Fruit fly (Drosophila melanogaster) whole organism, embryonic: Measurements from ENCODE around the gene CG17738.

Experiments used
- Asciz ChIP-seq: fragments of 200-800 bp; sonication (Bioruptor generic); optimal IDR thresholded peaks from 2 replicates; lab custom pipeline; 2017; ENCODE audit warnings: missing biosample characterization, mild to moderate bottlenecking, missing genetic modification characterization, missing genetic modification reagents
- B-H1 ChIP-seq: fragments of 200-800 bp; sonication (Bioruptor generic); IDR thresholded peaks from 3 replicates; pipeline ENCODE4 v1.3.6; 2022; ENCODE audit warnings: missing biosample characterization, missing genetic modification characterization
- Bgb ChIP-seq: fragments of 200-800 bp; sonication (Bioruptor generic); IDR thresholded peaks from 2 replicates; pipeline ENCODE4 v1.3.6; 2022; ENCODE audit warnings: missing biosample characterization, missing genetic modification characterization; ENCODE audit not compliant: partially characterized antibody
- CG1024 ChIP-seq: fragments of 200-800 bp; sonication (Bioruptor generic); IDR thresholded peaks from 2 replicates; pipeline ENCODE4 v1.3.6; 2022; ENCODE audit warnings: missing biosample characterization, missing genetic modification characterization
- CG13123 ChIP-seq: fragments of 200-800 bp; sonication (Bioruptor generic); optimal IDR thresholded peaks from 2 replicates; lab custom pipeline; 2016; ENCODE audit warnings: missing biosample characterization, missing genetic modification characterization
- CG1647 ChIP-seq: fragments of 200-800 bp; sonication (Bioruptor generic); optimal IDR thresholded peaks from 3 replicates; lab custom pipeline; 2016; ENCODE audit warnings: missing biosample characterization, missing genetic modification characterization
- CG18262 ChIP-seq: fragments of 200-800 bp; optimal IDR thresholded peaks from 3 replicates; lab custom pipeline; 2019; ENCODE audit warnings: missing biosample characterization, mild to moderate bottlenecking, missing genetic modification characterization, moderate library complexity
- CG2678 ChIP-seq: fragments of 200-800 bp; sonication (Bioruptor generic); optimal IDR thresholded peaks from 3 replicates; lab custom pipeline; 2019; ENCODE audit warnings: missing biosample characterization, mild to moderate bottlenecking, missing genetic modification characterization, moderate library complexity
- CG4730 ChIP-seq: fragments of 200-800 bp; sonication (Bioruptor generic); IDR thresholded peaks from 2 replicates; pipeline ENCODE4 v1.3.6; 2022; ENCODE audit warnings: missing biosample characterization, missing genetic modification characterization
- CG6765 ChIP-seq: fragments of 200-800 bp; sonication (Bioruptor generic); optimal IDR thresholded peaks from 3 replicates; lab custom pipeline; 2017; ENCODE audit warnings: missing biosample characterization, mild to moderate bottlenecking, missing genetic modification characterization
- CG9215 ChIP-seq: fragments of 200-800 bp; sonication (Bioruptor generic); IDR thresholded peaks from 2 replicates; pipeline ENCODE4 v1.3.6; 2022; ENCODE audit warnings: missing biosample characterization, missing genetic modification characterization
- CG9727 ChIP-seq: fragments of 200-800 bp; sonication (Bioruptor generic); optimal IDR thresholded peaks from 3 replicates; lab custom pipeline; 2017; ENCODE audit warnings: missing biosample characterization, mild to moderate bottlenecking, missing genetic modification characterization
- CHES-1-like ChIP-seq: fragments of 200-800 bp; sonication (Bioruptor generic); optimal IDR thresholded peaks from 2 replicates; lab custom pipeline; 2016; ENCODE audit warnings: missing biosample characterization, missing genetic modification characterization
- Dp ChIP-seq: fragments of 200-800 bp; sonication (Bioruptor generic); optimal IDR thresholded peaks from 2 replicates; lab custom pipeline; 2018; ENCODE audit warnings: missing biosample characterization, mild to moderate bottlenecking, missing genetic modification characterization, moderate library complexity
- HHEX ChIP-seq: fragments of 200-800 bp; sonication (Bioruptor generic); optimal IDR thresholded peaks from 3 replicates; lab custom pipeline; 2017; ENCODE audit warnings: missing biosample characterization, mild to moderate bottlenecking, missing genetic modification characterization, missing genetic modification reagents
- MTF-1 ChIP-seq: fragments of 200-800 bp; sonication (Bioruptor generic); optimal IDR thresholded peaks from 2 replicates; lab custom pipeline; 2018; ENCODE audit warnings: missing biosample characterization, mild to moderate bottlenecking, missing genetic modification characterization, borderline replicate concordance
- Nf-YB ChIP-seq: fragments of 200-800 bp; sonication (Bioruptor generic); optimal IDR thresholded peaks from 3 replicates; lab custom pipeline; 2019; ENCODE audit warnings: missing biosample characterization, mild to moderate bottlenecking, missing genetic modification characterization, moderate library complexity
- Oli ChIP-seq: fragments of 200-800 bp; sonication (Bioruptor generic); optimal IDR thresholded peaks from 2 replicates; lab custom pipeline; 2018; ENCODE audit warnings: missing biosample characterization, mild to moderate bottlenecking, missing genetic modification characterization, moderate library complexity
- Sry-δ ChIP-seq: fragments of 200-800 bp; sonication (Bioruptor generic); optimal IDR thresholded peaks from 2 replicates; lab custom pipeline; 2016; ENCODE audit warnings: missing biosample characterization, missing genetic modification characterization
- YL-1 ChIP-seq: fragments of 200-800 bp; sonication (Bioruptor generic); optimal IDR thresholded peaks from 3 replicates; lab custom pipeline; 2017; ENCODE audit warnings: missing biosample characterization, mild to moderate bottlenecking, missing genetic modification characterization
- cato ChIP-seq: fragments of 200-800 bp; sonication (Bioruptor generic); optimal IDR thresholded peaks from 2 replicates; lab custom pipeline; 2016; ENCODE audit warnings: missing biosample characterization, missing genetic modification characterization, borderline replicate concordance
- chm ChIP-seq: fragments of 200-800 bp; sonication (Bioruptor generic); IDR thresholded peaks from 2 replicates; pipeline ENCODE4 v1.3.6; 2022; ENCODE audit warnings: missing biosample characterization, missing genetic modification characterization
- chn ChIP-seq: fragments of 200-800 bp; sonication (Bioruptor generic); optimal IDR thresholded peaks from 2 replicates; lab custom pipeline; 2016; ENCODE audit warnings: missing biosample characterization, missing genetic modification characterization
- ci ChIP-seq: fragments of 200-800 bp; sonication (Bioruptor generic); IDR thresholded peaks from 3 replicates; pipeline ENCODE4 v1.3.6; 2022; ENCODE audit warnings: missing biosample characterization, missing genetic modification characterization
- dm ChIP-seq: fragments of 200-800 bp; sonication (Bioruptor generic); optimal IDR thresholded peaks from 3 replicates; lab custom pipeline; 2016; ENCODE audit warnings: missing biosample characterization, missing genetic modification characterization
- emc ChIP-seq: fragments of 200-800 bp; sonication (Bioruptor generic); optimal IDR thresholded peaks from 2 replicates; lab custom pipeline; 2016; ENCODE audit warnings: missing biosample characterization, missing genetic modification characterization
- ems ChIP-seq: fragments of 200-800 bp; sonication (Bioruptor generic); optimal IDR thresholded peaks from 3 replicates; lab custom pipeline; 2016; ENCODE audit warnings: missing biosample characterization, missing genetic modification characterization
- ftz-f1 ChIP-seq: fragments of 200-800 bp; sonication (Bioruptor generic); optimal IDR thresholded peaks from 2 replicates; lab custom pipeline; 2016; ENCODE audit warnings: missing biosample characterization, missing genetic modification characterization
- gcm2 ChIP-seq: fragments of 200-800 bp; sonication (Bioruptor generic); optimal IDR thresholded peaks from 2 replicates; lab custom pipeline; 2016; ENCODE audit warnings: missing biosample characterization, missing genetic modification characterization
- gem ChIP-seq: fragments of 200-800 bp; sonication (Bioruptor generic); optimal IDR thresholded peaks from 2 replicates; lab custom pipeline; 2019; ENCODE audit warnings: missing biosample characterization, mild to moderate bottlenecking, missing genetic modification characterization, moderate library complexity
- jumu ChIP-seq: fragments of 200-800 bp; sonication (Bioruptor generic); optimal IDR thresholded peaks from 3 replicates; lab custom pipeline; 2016; ENCODE audit warnings: missing biosample characterization, missing genetic modification characterization
- ken ChIP-seq: fragments of 200-800 bp; sonication (Bioruptor generic); IDR thresholded peaks from 3 replicates; pipeline ENCODE4 v1.3.6; 2022; ENCODE audit warnings: missing biosample characterization, missing genetic modification characterization
- lilli ChIP-seq: fragments of 200-800 bp; sonication (Bioruptor generic); optimal IDR thresholded peaks from 3 replicates; lab custom pipeline; 2016; ENCODE audit warnings: missing biosample characterization, missing genetic modification characterization
- nerfin-1 ChIP-seq: fragments of 200-800 bp; sonication (Bioruptor generic); optimal IDR thresholded peaks from 3 replicates; lab custom pipeline; 2019; ENCODE audit warnings: missing biosample characterization, mild to moderate bottlenecking, missing genetic modification characterization, moderate library complexity
- nerfin-2 ChIP-seq: fragments of 200-800 bp; sonication (Bioruptor generic); IDR thresholded peaks from 2 replicates; pipeline ENCODE4 v1.3.6; 2022; ENCODE audit warnings: missing biosample characterization, missing genetic modification characterization; ENCODE audit not compliant: partially characterized antibody
- nmo ChIP-seq: fragments of 200-800 bp; sonication (Bioruptor generic); optimal IDR thresholded peaks from 2 replicates; lab custom pipeline; 2018; ENCODE audit warnings: missing biosample characterization, mild to moderate bottlenecking, missing genetic modification characterization, moderate library complexity
- sens ChIP-seq: fragments of 200-800 bp; sonication (Bioruptor generic); peaks from one replicate; lab custom pipeline; 2016; ENCODE audit warnings: missing biosample characterization, missing genetic modification characterization
- slou ChIP-seq: fragments of 200-800 bp; sonication (Bioruptor generic); optimal IDR thresholded peaks from 3 replicates; lab custom pipeline; 2016; ENCODE audit warnings: missing biosample characterization, missing genetic modification characterization
- sob ChIP-seq: fragments of 200-800 bp; sonication (Bioruptor generic); IDR thresholded peaks from 2 replicates; pipeline ENCODE4 v1.3.6; 2022; ENCODE audit warnings: missing biosample characterization, missing genetic modification characterization
- tio ChIP-seq: fragments of 200-800 bp; sonication (Bioruptor generic); optimal IDR thresholded peaks from 2 replicates; lab custom pipeline; 2017; ENCODE audit warnings: missing biosample characterization, missing genetic modification characterization, inconsistent platforms
- unpg ChIP-seq: fragments of 200-800 bp; sonication (Bioruptor generic); optimal IDR thresholded peaks from 3 replicates; lab custom pipeline; 2018; ENCODE audit warnings: missing biosample characterization, mild to moderate bottlenecking, missing genetic modification characterization, moderate library complexity

The CG17738 gene

DNA sequence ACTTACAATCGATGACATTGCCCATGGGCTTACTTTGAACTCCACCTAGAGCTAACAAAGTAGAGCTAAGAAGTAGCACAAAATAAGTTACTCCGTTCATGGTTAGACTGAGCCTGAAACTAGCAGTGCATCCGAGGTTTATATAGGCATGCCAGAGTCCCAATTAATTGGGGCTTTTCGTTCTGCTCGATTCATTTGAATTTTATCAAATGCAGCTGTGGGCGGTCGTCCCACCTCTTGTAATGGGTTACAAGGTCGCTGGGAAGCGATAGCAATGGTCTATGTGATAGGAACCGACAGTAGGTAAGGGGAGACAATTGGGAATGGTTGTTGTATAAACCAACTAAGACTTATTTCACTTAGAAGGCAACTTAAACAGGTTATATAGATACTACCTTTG, 44.5 kb upstream of the CG17738 start, which contains the start of gene CG12256:
Gene CG12256, minus strand, starts transcription at position 101 of the 400 bp plus-strand sequence.
- TF ChIP-seq gem (tag; lab: Kevin White, UChicago) (no peak), tio (no peak), dm (GFP tag; lab: Kevin White, UChicago) (no peak), CG6765 (GFP tag; lab: Kevin White, UChicago) (no peak), sob (GFP tag; lab: Robert Waterston, UW) (no peak), chm (GFP tag; lab: Robert Waterston, UW) (no peak), chn (GFP tag; lab: Kevin White, UChicago) (no peak), MTF-1 (no peak), CG18262 (no peak), CHES-1-like (GFP tag; lab: Kevin White, UChicago) (no peak), ftz-f1 (GFP tag; lab: Kevin White, UChicago) (no peak), CG4730 (GFP tag; lab: Robert Waterston, UW) (no peak), ci (GFP tag; lab: Robert Waterston, UW) (no peak), Oli (tag; lab: Kevin White, UChicago) (no peak), Dp (no peak), ems (GFP tag; lab: Kevin White, UChicago) (no peak), CG9727 (GFP tag; lab: Kevin White, UChicago) (no peak), CG2678 (tag; lab: Kevin White, UChicago) (no peak), cato (no peak), YL-1 (no peak)

DNA sequence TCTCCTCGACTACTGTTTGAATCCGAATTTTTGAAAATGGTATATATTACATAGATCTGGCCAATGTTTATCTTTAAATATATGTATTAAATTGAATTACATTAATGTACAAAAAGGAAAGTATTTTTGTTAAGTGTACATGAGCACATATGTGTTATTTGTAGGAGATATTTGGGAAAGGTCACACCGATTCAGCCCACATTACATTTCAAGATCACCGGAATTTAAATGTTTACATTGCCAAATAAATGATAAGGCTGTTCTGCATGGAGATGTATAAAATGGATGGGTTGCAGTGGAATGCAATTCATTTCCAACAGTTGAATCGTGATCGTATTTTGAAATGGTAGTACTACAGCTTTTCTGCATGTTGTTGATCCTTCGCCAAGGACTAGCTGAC, 41.6 kb upstream of the CG17738 start, which contains the start of gene CG3916:
Gene CG3916, plus strand, starts transcription at position 301 of the 400 bp plus-strand sequence.
- TF ChIP-seq CG13123 (GFP tag; lab: Kevin White, UChicago) (no peak), HHEX (GFP tag; lab: Kevin White, UChicago) (no peak), Bgb (no peak), jumu (GFP tag; lab: Kevin White, UChicago) (no peak), gcm2 (GFP tag; lab: Kevin White, UChicago) (no peak), Nf-YB (GFP tag; lab: Kevin White, UChicago) (no peak), slou (GFP tag; lab: Kevin White, UChicago) (no peak), emc (GFP tag; lab: Kevin White, UChicago) (no peak), nerfin-1 (tag; lab: Kevin White, UChicago) (no peak), CG1024 (GFP tag; lab: Robert Waterston, UW) (no peak)

DNA sequence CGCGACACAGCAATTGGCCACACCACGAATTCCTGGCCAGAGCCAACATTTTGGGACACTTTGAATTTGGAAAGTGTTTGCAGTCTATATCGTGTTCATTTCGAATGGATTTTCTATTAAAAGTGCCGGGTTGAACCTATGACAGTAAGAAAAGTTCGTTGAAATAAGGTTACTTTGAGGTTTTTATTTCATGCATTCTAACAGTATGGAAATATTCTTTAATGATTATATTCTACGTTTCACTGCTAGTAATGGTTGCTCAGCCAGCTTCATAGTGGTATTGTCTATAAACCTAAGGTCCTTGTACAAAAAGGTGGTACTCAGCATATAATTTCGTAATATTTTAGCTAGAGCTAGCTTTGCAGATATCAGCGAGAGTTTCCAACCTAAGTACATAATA, 38.1 kb upstream of the CG17738 start, which contains the start of gene Pglym87:
Gene Pglym87, minus strand, starts transcription at position 101 of the 400 bp plus-strand sequence.
- no peak for TF ChIP-seq nmo (GFP tag; lab: Kevin White, UChicago)
- TF ChIP-seq nerfin-2 (GFP tag; lab: Robert Waterston, UW) = no peak
- TF ChIP-seq B-H1 (GFP tag; lab: Robert Waterston, UW) = no peak
- no peak for TF ChIP-seq Sry-δ (GFP tag; lab: Kevin White, UChicago)

DNA sequence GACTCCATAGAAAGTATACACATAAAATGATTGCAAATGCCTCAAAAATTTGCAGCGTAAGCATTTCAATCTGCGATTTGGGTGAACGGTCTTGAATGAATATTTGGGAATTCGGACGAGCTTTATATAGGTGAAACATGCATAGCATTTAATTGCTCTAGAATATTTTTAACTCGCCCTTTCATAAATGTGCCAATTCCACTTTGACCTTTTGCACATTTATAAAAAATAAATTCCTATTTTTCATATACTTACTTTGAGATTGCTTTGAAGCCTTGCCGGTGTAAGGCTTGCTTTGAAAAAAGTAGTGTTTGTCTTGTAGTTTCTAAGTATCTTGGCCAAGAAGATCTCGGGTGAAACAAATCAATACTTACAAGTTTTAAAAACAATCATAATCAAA, 36.1 kb upstream of the CG17738 start, which contains the start of gene Cyp313a5:
Gene Cyp313a5, minus strand, starts transcription at position 101 of the 400 bp plus-strand sequence.
- TF ChIP-seq sens = no peak
- no peak for TF ChIP-seq unpg (GFP tag; lab: Kevin White, UChicago)
- no peak for TF ChIP-seq CG1647
- no peak for TF ChIP-seq ken (GFP tag; lab: Robert Waterston, UW)
- TF ChIP-seq Asciz (GFP tag; lab: Kevin White, UChicago) = no peak
- no peak for TF ChIP-seq CG9215
- no peak for TF ChIP-seq lilli (GFP tag; lab: Kevin White, UChicago)
- TF ChIP-seq, all 482 proteins: peak for 0
